Fruit fly (Drosophila melanogaster): ENCODE data around the gene Art2.

Gene Art2

dm6 chr2L:4241513-4241912, 39.6 kb downstream of the Art2 start:
- TF ChIP-seq svp (GFP tag): peak; percentile 62
- TF ChIP-seq CG32006 (GFP tag; optimal IDR thresholded peaks at IDR 0.05): no peak
- no peak for TF ChIP-seq cyc (GFP tag; optimal IDR thresholded peaks at IDR 0.05)
- no peak for TF ChIP-seq Ets96B (tag; optimal IDR thresholded peaks at IDR 0.05)

DNA sequence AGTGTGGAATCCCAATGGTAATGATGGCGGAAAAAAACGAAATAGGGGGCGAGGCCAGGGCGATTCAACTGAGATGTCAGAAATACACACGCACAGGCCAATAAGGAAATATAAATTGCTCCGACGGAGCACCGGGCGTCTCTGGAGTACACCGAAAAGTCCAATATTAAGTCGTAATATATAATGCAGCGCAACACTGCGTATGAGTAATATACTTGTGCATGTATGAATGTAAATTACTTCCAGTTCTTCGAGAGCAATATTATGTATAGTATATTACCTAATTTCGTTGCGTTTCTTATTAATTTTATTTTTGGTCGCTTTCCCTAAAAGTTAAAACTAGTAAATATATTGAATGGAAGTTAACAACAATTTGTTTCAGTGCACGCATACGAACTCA, 50.6 kb downstream of the Art2 start:
- TF ChIP-seq Eip78C (GFP tag) (peak; percentile 40), Sox102F (GFP tag; optimal IDR thresholded peaks at IDR 0.05) (no peak)
